ENCODE assay signal across 6 fruit fly cellular contexts in the genomic region with DNA sequence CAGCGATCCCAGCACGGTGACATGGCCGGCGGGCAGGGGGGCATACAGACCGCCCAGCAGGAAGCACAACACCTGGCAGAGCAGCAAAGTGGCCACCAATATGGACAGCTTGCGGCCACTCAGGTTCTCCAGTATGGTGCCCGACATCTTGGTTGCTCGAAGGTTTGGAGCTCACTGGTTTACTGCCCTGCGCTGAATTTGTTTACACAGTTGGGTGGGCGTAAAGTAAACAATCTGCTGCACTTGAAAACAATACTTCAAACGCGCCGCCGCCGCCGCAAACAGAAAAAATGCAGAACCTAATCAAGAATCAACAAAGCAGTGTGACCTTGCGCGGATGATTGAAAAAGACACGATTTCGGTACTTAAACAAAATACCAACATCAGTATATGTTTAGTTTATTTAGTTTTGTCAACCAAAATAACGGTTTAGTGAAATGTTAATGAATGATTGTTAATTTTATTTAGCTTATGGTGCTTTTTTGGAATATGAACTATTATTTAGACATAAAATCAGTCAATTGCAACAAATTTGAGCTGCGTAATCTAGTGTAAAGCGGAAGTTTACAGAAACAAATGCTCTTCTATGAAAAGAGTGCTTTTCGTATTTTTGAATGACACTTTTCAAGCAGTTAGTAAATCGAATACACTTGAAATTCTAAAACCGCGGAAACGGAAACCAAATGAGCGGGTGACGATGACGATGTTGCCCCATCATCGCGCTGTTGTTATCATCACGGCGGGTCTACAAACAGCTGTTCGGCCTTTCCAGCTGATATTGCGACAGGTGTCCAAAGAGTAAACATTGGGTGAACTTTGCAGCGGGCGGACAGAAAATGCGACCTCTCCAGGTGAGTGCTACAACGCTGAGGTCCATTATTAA.
A peak's percentile ranks its signal among the peaks of the same experiment; 100 is the strongest.
TF ChIP-seq lines count a peak whose summit lies in the region.

Gene wls (minus strand): TSS at position 327 of the 883 bp plus-strand sequence.
Gene Adck5 (plus strand): TSS at position 519 of the 883 bp plus-strand sequence.

- TF ChIP-seq CTCF in whole organism, embryonic (GFP tag; optimal IDR thresholded peaks at IDR 0.05; lab: Kevin White, UChicago): peak; percentile 62

TF ChIP-seq in whole organism, 6 proteins besides CTCF, POLR2A, EP300 and RAD21:
- TF ChIP-seq Dll (optimal IDR thresholded peaks at IDR 0.05; lab: Kevin White, UChicago) (no peak), pan (optimal IDR thresholded peaks at IDR 0.05; lab: Kevin White, UChicago) (peak; percentile 52)

TF ChIP-seq in whole organism, adult, 20 proteins besides CTCF, POLR2A, EP300 and RAD21 (continues in another document):
- TF ChIP-seq Hr96 (GFP tag; optimal IDR thresholded peaks at IDR 0.05; lab: Kevin White, UChicago) (peak; percentile 46), CG12768 (GFP tag; optimal IDR thresholded peaks at IDR 0.05; lab: Kevin White, UChicago) (peak; percentile 67), Mnt (GFP tag; optimal IDR thresholded peaks at IDR 0.05; lab: Kevin White, UChicago) (peak; percentile 24), bab1 (GFP tag; optimal IDR thresholded peaks at IDR 0.05; lab: Kevin White, UChicago) (peak; percentile 90), tj (GFP tag; optimal IDR thresholded peaks at IDR 0.05; lab: Kevin White, UChicago) (peak; percentile 35), cnc (optimal IDR thresholded peaks at IDR 0.05; lab: Kevin White, UChicago) (no peak), CG11617 (GFP tag; optimal IDR thresholded peaks at IDR 0.05; lab: Kevin White, UChicago) (peak; percentile 77), Clk (GFP tag; optimal IDR thresholded peaks at IDR 0.05; lab: Kevin White, UChicago) (no peak), CG1620 (GFP tag; optimal IDR thresholded peaks at IDR 0.05; lab: Kevin White, UChicago) (peak; percentile 47), CG7101 (tag; optimal IDR thresholded peaks at IDR 0.05; lab: Kevin White, UChicago) (peak; percentile 57), CG14711 (tag; optimal IDR thresholded peaks at IDR 0.05; lab: Kevin White, UChicago) (peak; percentile 20), cic (GFP tag; optimal IDR thresholded peaks at IDR 0.05; lab: Kevin White, UChicago) (no peak), pad (GFP tag; optimal IDR thresholded peaks at IDR 0.05; lab: Kevin White, UChicago) (peak; percentile 43), CG5204 (GFP tag; optimal IDR thresholded peaks at IDR 0.05; lab: Kevin White, UChicago) (peak; percentile 48), CG7045 (GFP tag; optimal IDR thresholded peaks at IDR 0.05; lab: Kevin White, UChicago) (peak; percentile 59)

TF ChIP-seq in whole organism, embryonic, 481 proteins besides CTCF, POLR2A, EP300 and RAD21 (continues in another document):
- TF ChIP-seq fu2 (GFP tag; optimal IDR thresholded peaks at IDR 0.05; lab: Kevin White, UChicago): peak; percentile 9
- no peak for TF ChIP-seq CG2199 (GFP tag; IDR thresholded peaks at IDR 0.05; lab: Robert Waterston, UW)
- TF ChIP-seq Tbp (GFP tag; optimal IDR thresholded peaks at IDR 0.05; lab: Kevin White, UChicago): no peak
- peak; percentile 70 for TF ChIP-seq CG13296 (GFP tag; optimal IDR thresholded peaks at IDR 0.05; lab: Kevin White, UChicago)
- TF ChIP-seq CG15011 (GFP tag; optimal IDR thresholded peaks at IDR 0.05; lab: Kevin White, UChicago): peak; percentile 61
- peak; percentile 66 for TF ChIP-seq odd (GFP tag; optimal IDR thresholded peaks at IDR 0.05; lab: Kevin White, UChicago)
- peak; percentile 63 for TF ChIP-seq Mes4 (GFP tag; optimal IDR thresholded peaks at IDR 0.05; lab: Kevin White, UChicago)
- TF ChIP-seq CG2678 (tag; optimal IDR thresholded peaks at IDR 0.05; lab: Kevin White, UChicago): no peak
- TF ChIP-seq NfI (GFP tag; optimal IDR thresholded peaks at IDR 0.05; lab: Kevin White, UChicago): peak; percentile 71
- peak; percentile 47 for TF ChIP-seq CG12219 (GFP tag; optimal IDR thresholded peaks at IDR 0.05; lab: Kevin White, UChicago)
- peak; percentile 21 for TF ChIP-seq zfh2 (GFP tag; optimal IDR thresholded peaks at IDR 0.05; lab: Kevin White, UChicago)
- TF ChIP-seq shn (GFP tag; optimal IDR thresholded peaks at IDR 0.05; lab: Kevin White, UChicago): peak; percentile 36
- TF ChIP-seq gem (tag; optimal IDR thresholded peaks at IDR 0.05; lab: Kevin White, UChicago): no peak
- peak; percentile 41 for TF ChIP-seq CG1233 (GFP tag; optimal IDR thresholded peaks at IDR 0.05; lab: Kevin White, UChicago)
- TF ChIP-seq CG4328 (GFP tag; optimal IDR thresholded peaks at IDR 0.05; lab: Kevin White, UChicago): peak; percentile 46

TF ChIP-seq in whole organism, prepupa, 60 proteins besides CTCF, POLR2A, EP300 and RAD21 (continues in another document):
- TF ChIP-seq Sox102F (GFP tag; optimal IDR thresholded peaks at IDR 0.05; lab: Kevin White, UChicago): peak; percentile 70
- TF ChIP-seq Eip75B (GFP tag; optimal IDR thresholded peaks at IDR 0.05; lab: Kevin White, UChicago): no peak
- TF ChIP-seq CG31627 (GFP tag; optimal IDR thresholded peaks at IDR 0.05; lab: Kevin White, UChicago): peak; percentile 38
- TF ChIP-seq CG6854 (GFP tag; optimal IDR thresholded peaks at IDR 0.05; lab: Kevin White, UChicago): peak; percentile 67
- peak; percentile 35 for TF ChIP-seq CG8319 (GFP tag; optimal IDR thresholded peaks at IDR 0.05; lab: Kevin White, UChicago)
- no peak for TF ChIP-seq CG6276 (GFP tag; optimal IDR thresholded peaks at IDR 0.05; lab: Kevin White, UChicago)
- TF ChIP-seq CG4318 (GFP tag; optimal IDR thresholded peaks at IDR 0.05; lab: Kevin White, UChicago): no peak
- no peak for TF ChIP-seq svp (GFP tag; lab: Kevin White, UChicago)
- no peak for TF ChIP-seq Hr38 (GFP tag; optimal IDR thresholded peaks at IDR 0.05; lab: Kevin White, UChicago)
- peak; percentile 71 for TF ChIP-seq CG6163 (GFP tag; IDR thresholded peaks at IDR 0.05; lab: Robert Waterston, UW)
- TF ChIP-seq CG8119 (GFP tag; IDR thresholded peaks at IDR 0.05; lab: Robert Waterston, UW): no peak
- TF ChIP-seq CG6808 (GFP tag; optimal IDR thresholded peaks at IDR 0.05; lab: Kevin White, UChicago): peak; percentile 32
- peak; percentile 69 for TF ChIP-seq lz (GFP tag; optimal IDR thresholded peaks at IDR 0.05; lab: Kevin White, UChicago)
- no peak for TF ChIP-seq dac (GFP tag; optimal IDR thresholded peaks at IDR 0.05; lab: Kevin White, UChicago)
- TF ChIP-seq acj6 (GFP tag; optimal IDR thresholded peaks at IDR 0.05; lab: Kevin White, UChicago): no peak
- no peak for TF ChIP-seq pdm3 (GFP tag; optimal IDR thresholded peaks at IDR 0.05; lab: Kevin White, UChicago)
- TF ChIP-seq eg (GFP tag; IDR thresholded peaks at IDR 0.05; lab: Robert Waterston, UW): peak; percentile 70

TF ChIP-seq in whole organism, pupa, 21 proteins besides CTCF, POLR2A, EP300 and RAD21 (continues in another document):
- TF ChIP-seq rn (GFP tag; IDR thresholded peaks at IDR 0.05; lab: Robert Waterston, UW) (no peak), Snoo (tag; optimal IDR thresholded peaks at IDR 0.05; lab: Kevin White, UChicago) (peak; percentile 78), Ets98B (GFP tag; IDR thresholded peaks at IDR 0.05; lab: Robert Waterston, UW) (peak; percentile 18; the same call in 1 of the 2 replicates), CG32121 (GFP tag; IDR thresholded peaks at IDR 0.05; lab: Robert Waterston, UW) (0 out of 2 replicates have a peak, but pooled peaks have one; percentile 35), EcR (GFP tag; optimal IDR thresholded peaks at IDR 0.05; lab: Kevin White, UChicago) (no peak), CG10348 (GFP tag; IDR thresholded peaks at IDR 0.05; lab: Robert Waterston, UW) (no peak), CG17806 (tag; optimal IDR thresholded peaks at IDR 0.05; lab: Kevin White, UChicago) (no peak), CG4496 (GFP tag; IDR thresholded peaks at IDR 0.05; lab: Robert Waterston, UW) (peak; percentile 78), Pif1B (GFP tag; optimal IDR thresholded peaks at IDR 0.05; lab: Kevin White, UChicago) (no peak), CG15710 (tag; optimal IDR thresholded peaks at IDR 0.05; lab: Kevin White, UChicago) (no peak), CG14655 (GFP tag; optimal IDR thresholded peaks at IDR 0.05; lab: Kevin White, UChicago) (no peak), CG8159 (tag; optimal IDR thresholded peaks at IDR 0.05; lab: Kevin White, UChicago) (no peak), CG34367 (tag; optimal IDR thresholded peaks at IDR 0.05; lab: Kevin White, UChicago) (peak; percentile 53), fd96Ca (GFP tag; IDR thresholded peaks at IDR 0.05; lab: Robert Waterston, UW) (0 out of 3 replicates have a peak, but pooled peaks have one; percentile 21), CG9948 (tag; optimal IDR thresholded peaks at IDR 0.05; lab: Kevin White, UChicago) (no peak), CG13204 (GFP tag; optimal IDR thresholded peaks at IDR 0.05; lab: Kevin White, UChicago) (no peak), CG12605 (GFP tag; IDR thresholded peaks at IDR 0.05; lab: Robert Waterston, UW) (peak; percentile 64), D1 (tag; optimal IDR thresholded peaks at IDR 0.05; lab: Kevin White, UChicago) (no peak)

TF ChIP-seq in whole organism, wandering third instar larva, 38 proteins besides CTCF, POLR2A, EP300 and RAD21:
- peak; percentile 80 for TF ChIP-seq br (GFP tag; optimal IDR thresholded peaks at IDR 0.05; lab: Kevin White, UChicago)
- peak; percentile 82 for TF ChIP-seq rgr (GFP tag; optimal IDR thresholded peaks at IDR 0.05; lab: Kevin White, UChicago)
- TF ChIP-seq CG9705 (GFP tag; optimal IDR thresholded peaks at IDR 0.05; lab: Kevin White, UChicago): peak; percentile 56
- no peak for TF ChIP-seq dl (GFP tag; optimal IDR thresholded peaks at IDR 0.05; lab: Kevin White, UChicago; ENCODE audit: insufficient read depth in 1 of 2, partially characterized antibody in 2 of 2)
- TF ChIP-seq h (GFP tag; optimal IDR thresholded peaks at IDR 0.05; lab: Kevin White, UChicago): peak; percentile 72
- TF ChIP-seq ey (GFP tag; optimal IDR thresholded peaks at IDR 0.05; lab: Kevin White, UChicago): peak; percentile 15
- peak in 1 of 2 experiments; percentile 30 for TF ChIP-seq foxo (GFP tag; optimal IDR thresholded peaks at IDR 0.05; lab: Kevin White, UChicago)
- peak; percentile 74 for TF ChIP-seq dmrt93B (GFP tag; optimal IDR thresholded peaks at IDR 0.05; lab: Kevin White, UChicago)
- peak; percentile 57 for TF ChIP-seq Sp1 (GFP tag; optimal IDR thresholded peaks at IDR 0.05; lab: Kevin White, UChicago)
- no peak for TF ChIP-seq Hnf4 (GFP tag; optimal IDR thresholded peaks at IDR 0.05; lab: Kevin White, UChicago)
- peak; percentile 87 for TF ChIP-seq Hr83 (GFP tag; optimal IDR thresholded peaks at IDR 0.05; lab: Kevin White, UChicago; ENCODE audit: poor library complexity, severe bottlenecking)
- TF ChIP-seq Jra (GFP tag; optimal IDR thresholded peaks at IDR 0.05; lab: Kevin White, UChicago): no peak
- peak; percentile 64 for TF ChIP-seq OdsH (GFP tag; optimal IDR thresholded peaks at IDR 0.05; lab: Kevin White, UChicago)
- peak; percentile 45 for TF ChIP-seq HLH106 (tag; optimal IDR thresholded peaks at IDR 0.05; lab: Kevin White, UChicago)
- peak; percentile 9 for TF ChIP-seq psq (GFP tag; optimal IDR thresholded peaks at IDR 0.05; lab: Kevin White, UChicago)
- peak; percentile 63 for TF ChIP-seq fru (GFP tag; optimal IDR thresholded peaks at IDR 0.05; lab: Kevin White, UChicago)
TF ChIP-seq in whole organism, wandering third instar larva: peak in this region for 13.
